Worm (Caenorhabditis elegans): ENCODE measurements around the gene pigt-1.
A peak's percentile ranks its signal among the peaks of the same experiment; 100 is the strongest.

Gene pigt-1

ce11 chrV:10947210-10947609 is 11.4 kb downstream of the pigt-1 start:
- no peak for TF ChIP-seq ztf-4 (tag; optimal IDR thresholded peaks at IDR 0.05)
- TF ChIP-seq nhr-11 (tag; optimal IDR thresholded peaks at IDR 0.05), result no peak
- no peak for TF ChIP-seq grh-1 (GFP tag; IDR thresholded peaks at IDR 0.05)
- peak; percentile 55 for TF ChIP-seq nhr-71 (tag; optimal IDR thresholded peaks at IDR 0.05)
- TF ChIP-seq isw-1 (GFP tag; IDR thresholded peaks at IDR 0.05), result no peak
- TF ChIP-seq xbp-1 (tag; optimal IDR thresholded peaks at IDR 0.05), result no peak
- no peak for TF ChIP-seq dpl-1 (GFP tag; optimal IDR thresholded peaks at IDR 0.05)
- TF ChIP-seq dsc-1 (tag; optimal IDR thresholded peaks at IDR 0.05), result no peak
- no peak for TF ChIP-seq lsy-2 (tag; optimal IDR thresholded peaks at IDR 0.05)
- TF ChIP-seq hlh-4 (tag; optimal IDR thresholded peaks at IDR 0.05), result no peak
- TF ChIP-seq ceh-8 (GFP tag; optimal IDR thresholded peaks at IDR 0.05), result peak; percentile 67
- no peak for TF ChIP-seq unc-98 (GFP tag; IDR thresholded peaks at IDR 0.05)
- TF ChIP-seq sup-37 (GFP tag; optimal IDR thresholded peaks at IDR 0.05), result no peak
- no peak for TF ChIP-seq egl-27 (tag; optimal IDR thresholded peaks at IDR 0.05)
- no peak for TF ChIP-seq lin-35 (GFP tag; optimal IDR thresholded peaks at IDR 0.05)
- TF ChIP-seq fkh-10 (GFP tag; optimal IDR thresholded peaks at IDR 0.05), result peak; percentile 33
- TF ChIP-seq mab-9 (GFP tag; IDR thresholded peaks at IDR 0.05), result no peak
- no peak for TF ChIP-seq aly-2 (tag; optimal IDR thresholded peaks at IDR 0.05)
- TF ChIP-seq snpc-4 (tag; optimal IDR thresholded peaks at IDR 0.05), result no peak
- TF ChIP-seq nhr-28 (tag; optimal IDR thresholded peaks at IDR 0.05), result no peak
- no peak for TF ChIP-seq unc-86 (tag; optimal IDR thresholded peaks at IDR 0.05)
- TF ChIP-seq ceh-90 (tag; optimal IDR thresholded peaks at IDR 0.05), result no peak
- no peak for TF ChIP-seq nhr-237 (tag; optimal IDR thresholded peaks at IDR 0.05)
- TF ChIP-seq ama-1 (optimal IDR thresholded peaks at IDR 0.05), result no peak
- TF ChIP-seq jun-1 (tag; optimal IDR thresholded peaks at IDR 0.05), result no peak
- no peak for TF ChIP-seq ets-5 (GFP tag; IDR thresholded peaks at IDR 0.05)
- TF ChIP-seq nhr-76 (tag; optimal IDR thresholded peaks at IDR 0.05), result no peak
- TF ChIP-seq zip-4 (GFP tag; optimal IDR thresholded peaks at IDR 0.05), result no peak
- TF ChIP-seq Y116A8C.19 (tag; optimal IDR thresholded peaks at IDR 0.05; ENCODE audit: borderline replicate concordance), result no peak
- TF ChIP-seq lir-3 (tag; optimal IDR thresholded peaks at IDR 0.05; ENCODE audit: poor library complexity), result no peak
- TF ChIP-seq swsn-7 (tag; optimal IDR thresholded peaks at IDR 0.05), result no peak
- peak; percentile 64 for TF ChIP-seq fkh-8 (tag; optimal IDR thresholded peaks at IDR 0.05)
- TF ChIP-seq nhr-47 (tag; optimal IDR thresholded peaks at IDR 0.05), result peak; percentile 38
- TF ChIP-seq zag-1 (tag; optimal IDR thresholded peaks at IDR 0.05), result no peak
- no peak for TF ChIP-seq hlh-17 (GFP tag; optimal IDR thresholded peaks at IDR 0.05; ENCODE audit: borderline replicate concordance)
- TF ChIP-seq irx-1 (tag; optimal IDR thresholded peaks at IDR 0.05), result no peak
- TF ChIP-seq efl-3 (GFP tag; optimal IDR thresholded peaks at IDR 0.05), result no peak
- TF ChIP-seq skn-1 (tag; optimal IDR thresholded peaks at IDR 0.05), result no peak
- no peak for TF ChIP-seq alr-1 (tag; optimal IDR thresholded peaks at IDR 0.05; ENCODE audit: borderline replicate concordance)

- peak; percentile 5 for TF ChIP-seq ces-1 (GFP tag; optimal IDR thresholded peaks at IDR 0.05)
- TF ChIP-seq fkh-10 (GFP tag; optimal IDR thresholded peaks at IDR 0.05), result peak; percentile 82
- TF ChIP-seq efl-3 (GFP tag; optimal IDR thresholded peaks at IDR 0.05), result no peak
- TF ChIP-seq mep-1 (tag; optimal IDR thresholded peaks at IDR 0.05), result no peak
- no peak for TF ChIP-seq isw-1 (GFP tag; IDR thresholded peaks at IDR 0.05)
- TF ChIP-seq ceh-88 (GFP tag; IDR thresholded peaks at IDR 0.05), result no peak
- TF ChIP-seq ceh-8 (GFP tag; optimal IDR thresholded peaks at IDR 0.05), result no peak
- TF ChIP-seq lin-14 (GFP tag; optimal IDR thresholded peaks at IDR 0.05), result peak; percentile 57
- TF ChIP-seq mef-2 (tag; optimal IDR thresholded peaks at IDR 0.05), result no peak
- no peak for TF ChIP-seq ama-1 (optimal IDR thresholded peaks at IDR 0.05)
- no peak for TF ChIP-seq hpl-2 (GFP tag; optimal IDR thresholded peaks at IDR 0.05)
- no peak for TF ChIP-seq hlh-17 (GFP tag; optimal IDR thresholded peaks at IDR 0.05; ENCODE audit: borderline replicate concordance)
- TF ChIP-seq lsy-2 (tag; optimal IDR thresholded peaks at IDR 0.05), result peak in 1 of 2 experiments; percentile 24
These were observed 13.7 kb downstream of the pigt-1 start for ce11 chrV:10944903-10945302.

All from whole organism, L1 larva.